Fruit fly (Drosophila melanogaster) whole organism, embryonic: ENCODE results near the gene CG11251.

ENCODE experiments used
- ATbp ChIP-seq: fragments of 200-800 bp; sonication (Bioruptor generic); optimal IDR thresholded peaks from 2 replicates; lab custom pipeline; 2017; ENCODE audit warnings: missing biosample characterization, mild to moderate bottlenecking, missing genetic modification characterization, missing genetic modification reagents
- BEAF-32 ChIP-seq: fragments of 200-800 bp; sonication (Bioruptor generic); optimal IDR thresholded peaks from 3 replicates; lab custom pipeline; 2017; ENCODE audit warnings: missing biosample characterization, missing genetic modification characterization, mild to moderate bottlenecking, moderate library complexity, missing genetic modification reagents
- BtbVII ChIP-seq: fragments of 200-800 bp; sonication (Bioruptor generic); optimal IDR thresholded peaks from 3 replicates; lab custom pipeline; 2017; ENCODE audit warnings: missing biosample characterization, mild to moderate bottlenecking, missing genetic modification characterization
- CG1024 ChIP-seq: fragments of 200-800 bp; sonication (Bioruptor generic); IDR thresholded peaks from 2 replicates; pipeline ENCODE4 v1.3.6; 2022; ENCODE audit warnings: missing biosample characterization, missing genetic modification characterization
- CG12744 ChIP-seq: fragments of 200-800 bp; sonication (Bioruptor generic); optimal IDR thresholded peaks from 2 replicates; lab custom pipeline; 2016; ENCODE audit warnings: missing biosample characterization, missing genetic modification characterization
- CG13424 ChIP-seq: fragments of 200-800 bp; sonication (Bioruptor generic); optimal IDR thresholded peaks from 2 replicates; lab custom pipeline; 2019; ENCODE audit warnings: missing biosample characterization, mild to moderate bottlenecking, missing genetic modification characterization, moderate library complexity
- CG15479 ChIP-seq: fragments of 200-800 bp; sonication (Bioruptor generic); optimal IDR thresholded peaks from 3 replicates; lab custom pipeline; 2019; ENCODE audit warnings: missing biosample characterization, mild to moderate bottlenecking, missing genetic modification characterization, moderate library complexity
- CG16779 ChIP-seq: fragments of 200-800 bp; sonication (Bioruptor generic); IDR thresholded peaks from 2 replicates; pipeline ENCODE4 v1.3.6; 2022; ENCODE audit warnings: missing biosample characterization, missing genetic modification characterization
- CG18599 ChIP-seq: fragments of 200-800 bp; sonication (Bioruptor generic); optimal IDR thresholded peaks from 3 replicates; lab custom pipeline; 2017; ENCODE audit warnings: missing biosample characterization, missing genetic modification characterization, mild to moderate bottlenecking, moderate library complexity, missing genetic modification reagents
- CG2129 ChIP-seq: fragments of 200-800 bp; sonication (Bioruptor generic); IDR thresholded peaks from 2 replicates; pipeline ENCODE4 v1.3.6; 2022; ENCODE audit warnings: missing biosample characterization, missing genetic modification characterization; ENCODE audit not compliant: partially characterized antibody
- CG3065 ChIP-seq: fragments of 200-800 bp; sonication (Bioruptor generic); optimal IDR thresholded peaks from 2 replicates; lab custom pipeline; 2016; ENCODE audit warnings: missing biosample characterization, missing genetic modification characterization
- CG33557 ChIP-seq: fragments of 200-800 bp; sonication (Bioruptor generic); optimal IDR thresholded peaks from 2 replicates; lab custom pipeline; 2019; ENCODE audit warnings: missing biosample characterization, mild to moderate bottlenecking, missing genetic modification characterization, moderate library complexity
- CG4360 ChIP-seq: fragments of 200-800 bp; sonication (Bioruptor generic); IDR thresholded peaks from 2 replicates; pipeline ENCODE4 v1.3.6; 2022; ENCODE audit warnings: missing biosample characterization, missing genetic modification characterization
- CG8359 ChIP-seq: fragments of 200-800 bp; sonication (Bioruptor generic); optimal IDR thresholded peaks from 2 replicates; lab custom pipeline; 2017; ENCODE audit warnings: missing biosample characterization, mild to moderate bottlenecking, missing genetic modification characterization, borderline replicate concordance
- CG8478 ChIP-seq: fragments of >200 bp; optimal IDR thresholded peaks from 2 replicates; lab custom pipeline; 2018
- CG8944 ChIP-seq: fragments of 200-800 bp; sonication (Bioruptor generic); optimal IDR thresholded peaks from 3 replicates; lab custom pipeline; 2016; ENCODE audit warnings: missing biosample characterization, missing genetic modification characterization
- D ChIP-seq, 2 experiments: fragments of 200-800 bp in 1 of 2; fragments of >200 bp in 1 of 2; sonication (Bioruptor generic) in 1 of 2; optimal IDR thresholded peaks; 2 replicates in 1 of 2; 3 replicates in 1 of 2; lab custom pipeline; 2017; ENCODE audit warnings: mild to moderate bottlenecking in 1 of 2, missing biosample characterization in 1 of 2, missing genetic modification characterization in 1 of 2, missing genetic modification reagents in 1 of 2
- Dip2 ChIP-seq: fragments of 200-800 bp; sonication (Bioruptor generic); IDR thresholded peaks from 2 replicates; pipeline ENCODE4 v1.3.6; 2022; ENCODE audit warnings: missing biosample characterization, missing genetic modification characterization
- E2f2 ChIP-seq: fragments of 200-800 bp; sonication (Bioruptor generic); IDR thresholded peaks from 2 replicates; pipeline ENCODE4 v1.3.6; 2022; ENCODE audit warnings: missing biosample characterization, missing genetic modification characterization
- Elba2 ChIP-seq: fragments of 200-800 bp; sonication (Bioruptor generic); optimal IDR thresholded peaks from 3 replicates; lab custom pipeline; 2016; ENCODE audit warnings: missing biosample characterization, missing genetic modification characterization
- Ets65A ChIP-seq: fragments of 200-800 bp; sonication (Bioruptor generic); peaks from one replicate; lab custom pipeline; 2016; ENCODE audit warnings: missing biosample characterization, missing genetic modification characterization
- Ets97D ChIP-seq: fragments of 200-800 bp; sonication (Bioruptor generic); optimal IDR thresholded peaks from 3 replicates; lab custom pipeline; 2016; ENCODE audit warnings: missing biosample characterization, missing genetic modification characterization
- GATAe ChIP-seq: fragments of 200-800 bp; sonication (Bioruptor generic); conservative IDR thresholded peaks from 2 replicates; pipeline ENCODE4 v1.3.6; 2022; ENCODE audit warnings: missing biosample characterization, missing genetic modification characterization
- HLH54F ChIP-seq: fragments of 200-800 bp; sonication (Bioruptor generic); optimal IDR thresholded peaks from 3 replicates; lab custom pipeline; 2016; ENCODE audit warnings: missing biosample characterization, missing genetic modification characterization
- HmgZ ChIP-seq: fragments of 200-800 bp; sonication (Bioruptor generic); optimal IDR thresholded peaks from 2 replicates; lab custom pipeline; 2018; ENCODE audit warnings: missing biosample characterization, mild to moderate bottlenecking, missing genetic modification characterization
- Kr ChIP-seq: fragments of 200-800 bp; sonication (Bioruptor generic); optimal IDR thresholded peaks from 2 replicates; lab custom pipeline; 2017; ENCODE audit warnings: missing biosample characterization, mild to moderate bottlenecking, missing genetic modification characterization
- Mes4 ChIP-seq: fragments of 200-800 bp; sonication (Bioruptor generic); optimal IDR thresholded peaks from 2 replicates; lab custom pipeline; 2016; ENCODE audit warnings: missing biosample characterization, missing genetic modification characterization
- Nf-YB ChIP-seq: fragments of 200-800 bp; sonication (Bioruptor generic); optimal IDR thresholded peaks from 3 replicates; lab custom pipeline; 2019; ENCODE audit warnings: missing biosample characterization, mild to moderate bottlenecking, missing genetic modification characterization, moderate library complexity
- Opbp ChIP-seq: fragments of 200-800 bp; sonication (Bioruptor generic); IDR thresholded peaks from 3 replicates; pipeline ENCODE4 v1.3.6; 2022; ENCODE audit warnings: missing biosample characterization, missing genetic modification characterization; ENCODE audit not compliant: partially characterized antibody
- Ptx1 ChIP-seq: fragments of 200-800 bp; sonication (Bioruptor generic); IDR thresholded peaks from 2 replicates; pipeline ENCODE4 v1.3.6; 2022; ENCODE audit warnings: missing biosample characterization, missing genetic modification characterization
- Six4 ChIP-seq: fragments of 200-800 bp; sonication (Bioruptor generic); optimal IDR thresholded peaks from 2 replicates; lab custom pipeline; 2016; ENCODE audit warnings: missing biosample characterization, missing genetic modification characterization
- ab ChIP-seq: fragments of 200-800 bp; sonication (Bioruptor generic); optimal IDR thresholded peaks from 2 replicates; lab custom pipeline; 2016; ENCODE audit warnings: missing biosample characterization, missing genetic modification characterization
- abd-A ChIP-seq: fragments of 200-800 bp; sonication (Bioruptor generic); optimal IDR thresholded peaks from 3 replicates; lab custom pipeline; 2019; ENCODE audit warnings: missing biosample characterization, mild to moderate bottlenecking, missing genetic modification characterization, moderate library complexity
- ac ChIP-seq: fragments of 200-800 bp; sonication (Bioruptor generic); optimal IDR thresholded peaks from 3 replicates; lab custom pipeline; 2017; ENCODE audit warnings: missing biosample characterization, mild to moderate bottlenecking, missing genetic modification characterization
- cad ChIP-seq: fragments of >200 bp; optimal IDR thresholded peaks from 2 replicates; lab custom pipeline; 2017; ENCODE audit warnings: missing biosample characterization, missing genetic modification characterization
- corto ChIP-seq: fragments of 200-800 bp; sonication (Bioruptor generic); optimal IDR thresholded peaks from 2 replicates; lab custom pipeline; 2016; ENCODE audit warnings: missing biosample characterization, mild to moderate bottlenecking, missing genetic modification characterization, moderate library complexity
- gsb-n ChIP-seq: fragments of 200-800 bp; sonication (Bioruptor generic); optimal IDR thresholded peaks from 3 replicates; lab custom pipeline; 2018; ENCODE audit warnings: missing biosample characterization, mild to moderate bottlenecking, missing genetic modification characterization
- h ChIP-seq: fragments of >200 bp; optimal IDR thresholded peaks from 2 replicates; lab custom pipeline; 2017
- jumu ChIP-seq: fragments of 200-800 bp; sonication (Bioruptor generic); optimal IDR thresholded peaks from 3 replicates; lab custom pipeline; 2016; ENCODE audit warnings: missing biosample characterization, missing genetic modification characterization
- lab ChIP-seq: fragments of 200-800 bp; sonication (Bioruptor generic); optimal IDR thresholded peaks from 3 replicates; lab custom pipeline; 2017; ENCODE audit warnings: missing biosample characterization, missing genetic modification characterization, mild to moderate bottlenecking, moderate library complexity, missing genetic modification reagents
- pan ChIP-seq, 4 experiments: fragments of >200 bp in 3 of 4; fragments of 200-800 bp in 1 of 4; sonication (Bioruptor generic) in 1 of 4; optimal IDR thresholded peaks in 3 of 4; IDR thresholded peaks in 1 of 4; 2 replicates each; pipeline versions ENCODE4 v1.3.6 to Lab custom; 2017 to 2022; ENCODE audit warnings: missing biosample characterization in 2 of 4, missing genetic modification characterization in 2 of 4, mixed read lengths in 1 of 4
- phol ChIP-seq: fragments of 200-800 bp; sonication (Bioruptor generic); optimal IDR thresholded peaks from 3 replicates; lab custom pipeline; 2018; ENCODE audit warnings: missing biosample characterization, mild to moderate bottlenecking, missing genetic modification characterization, moderate library complexity
- sens ChIP-seq: fragments of 200-800 bp; sonication (Bioruptor generic); peaks from one replicate; lab custom pipeline; 2016; ENCODE audit warnings: missing biosample characterization, missing genetic modification characterization
- slou ChIP-seq: fragments of 200-800 bp; sonication (Bioruptor generic); optimal IDR thresholded peaks from 3 replicates; lab custom pipeline; 2016; ENCODE audit warnings: missing biosample characterization, missing genetic modification characterization
- sr ChIP-seq: fragments of 200-800 bp; sonication (Bioruptor generic); IDR thresholded peaks from 3 replicates; pipeline ENCODE4 v1.3.6; 2022; ENCODE audit warnings: missing biosample characterization, missing genetic modification characterization
- ssp ChIP-seq: fragments of 200-800 bp; sonication (Bioruptor generic); IDR thresholded peaks from 2 replicates; pipeline ENCODE4 v1.3.6; 2022; ENCODE audit warnings: missing biosample characterization, missing genetic modification characterization
- tll ChIP-seq, 2 experiments: fragments of 200-800 bp in 1 of 2; fragments of >200 bp in 1 of 2; sonication (Bioruptor generic) in 1 of 2; optimal IDR thresholded peaks; 2 replicates each; lab custom pipeline; 2017 to 2019; ENCODE audit warnings: missing biosample characterization in 2 of 2, missing genetic modification characterization in 2 of 2, mild to moderate bottlenecking in 1 of 2, moderate library complexity in 1 of 2
- tup ChIP-seq: fragments of 200-800 bp; sonication (Bioruptor generic); optimal IDR thresholded peaks from 2 replicates; lab custom pipeline; 2016; ENCODE audit warnings: missing biosample characterization, mild to moderate bottlenecking, missing genetic modification characterization, moderate library complexity
- zfh1 ChIP-seq: fragments of 200-800 bp; sonication (Bioruptor generic); IDR thresholded peaks from 3 replicates; pipeline ENCODE4 v1.3.6; 2022; ENCODE audit warnings: missing biosample characterization, missing genetic modification characterization
- zfh2 ChIP-seq: fragments of 200-800 bp; sonication (Bioruptor generic); optimal IDR thresholded peaks from 2 replicates; lab custom pipeline; 2016; ENCODE audit warnings: missing biosample characterization, missing genetic modification characterization

Gene CG11251

DNA sequence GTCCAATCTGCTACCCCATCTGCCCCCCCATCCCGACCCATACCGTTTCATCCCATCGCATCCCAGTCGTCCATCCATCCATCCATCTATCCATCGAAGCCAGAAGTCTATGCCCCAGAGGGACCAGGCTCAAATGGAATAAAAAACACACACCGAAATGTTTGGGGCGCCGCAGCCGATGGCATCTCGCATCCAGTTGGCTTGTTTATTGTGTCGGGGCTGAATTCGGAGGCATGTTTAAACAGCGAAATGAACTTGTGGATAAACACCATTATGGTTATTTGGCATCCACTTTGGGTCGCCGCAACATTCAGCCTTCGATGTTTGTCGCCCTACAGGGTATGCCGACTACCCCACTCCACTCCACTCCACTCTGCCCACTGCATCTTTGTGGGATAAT is 9.4 kb downstream of the CG11251 start:
- TF ChIP-seq HmgZ (tag; lab: Kevin White, UChicago) (no peak), sr (GFP tag; lab: Robert Waterston, UW) (no peak), Dip2 (GFP tag; lab: Robert Waterston, UW) (no peak), Ptx1 (no peak), zfh2 (GFP tag; lab: Kevin White, UChicago) (no peak), Mes4 (no peak), lab (GFP tag; lab: Kevin White, UChicago) (no peak), CG8359 (GFP tag; lab: Kevin White, UChicago) (no peak), CG8478 (peak; percentile 41), Opbp (no peak), abd-A (no peak), CG8944 (GFP tag; lab: Kevin White, UChicago) (no peak), CG18599 (peak; percentile 1), CG12744 (GFP tag; lab: Kevin White, UChicago) (no peak), pan (optimal IDR thresholded peaks at IDR 0.05; lab: Kevin White, UChicago) (no peak), pan (GFP tag; optimal IDR thresholded peaks at IDR 0.05 in 1 of 2, IDR thresholded peaks at IDR 0.05 in 1 of 2) (no peak), BEAF-32 (GFP tag; lab: Kevin White, UChicago) (no peak), Ets65A (peak; percentile 60), HLH54F (GFP tag; lab: Kevin White, UChicago) (no peak), BtbVII (no peak), Ets97D (no peak), ab (no peak), GATAe (GFP tag; lab: Robert Waterston, UW) (no peak), tup (no peak), CG2129 (GFP tag; lab: Robert Waterston, UW) (no peak), Six4 (GFP tag; lab: Kevin White, UChicago) (no peak), CG3065 (GFP tag; lab: Kevin White, UChicago) (no peak), h (lab: Kevin White, UChicago) (no peak), sens (peak; percentile 75)

dm6 chr3L:13077326-13077725 is 12.4 kb downstream of the CG11251 start:
- TF ChIP-seq CG15479 (GFP tag; lab: Kevin White, UChicago) (peak; percentile 29), CG4360 (GFP tag; lab: Robert Waterston, UW) (peak; percentile 29; the same call in 1 of the 2 replicates), Ets65A (peak; percentile 10), E2f2 (GFP tag; lab: Robert Waterston, UW) (no peak), CG33557 (no peak), Elba2 (GFP tag; lab: Kevin White, UChicago) (peak; percentile 68), tll (GFP tag; optimal IDR thresholded peaks at IDR 0.05; lab: Kevin White, UChicago) (peak in 1 of 2 experiments; percentile 82), cad (GFP tag; lab: Kevin White, UChicago) (peak; percentile 32), D (optimal IDR thresholded peaks at IDR 0.05; lab: Kevin White, UChicago) (peak; percentile 96), D (GFP tag; optimal IDR thresholded peaks at IDR 0.05; lab: Kevin White, UChicago) (no peak)

dm6 chr3L:13074084-13074624 is 15.6 kb downstream of the CG11251 start:
- TF ChIP-seq CG1024 (no peak), gsb-n (no peak), corto (peak; percentile 51), jumu (GFP tag; lab: Kevin White, UChicago) (no peak), ATbp (no peak), Kr (GFP tag; lab: Kevin White, UChicago) (peak; percentile 78), Ets65A (peak; percentile 51), CG13424 (tag; lab: Kevin White, UChicago) (no peak), Nf-YB (GFP tag; lab: Kevin White, UChicago) (no peak), ssp (GFP tag; lab: Robert Waterston, UW) (no peak), CG16779 (GFP tag; lab: Robert Waterston, UW) (no peak), ac (GFP tag; lab: Kevin White, UChicago) (peak; percentile 75), phol (tag; lab: Kevin White, UChicago) (no peak), slou (no peak), zfh1 (GFP tag; lab: Robert Waterston, UW) (no peak)
